Fruit fly (Drosophila melanogaster) whole organism, prepupa: ENCODE results near the gene Crz.
A peak's percentile ranks its signal among the peaks of the same experiment; 100 is the strongest.

Experiments
- CG10631 ChIP-seq: fragments of 200-800 bp; sonication (Bioruptor generic); optimal IDR thresholded peaks from 2 replicates; lab custom pipeline; 2016; ENCODE audit warnings: missing biosample characterization, missing genetic modification characterization
- CG10669 ChIP-seq: fragments of 200-800 bp; sonication (Bioruptor generic); optimal IDR thresholded peaks from 3 replicates; lab custom pipeline; 2018; ENCODE audit warnings: missing biosample characterization, mild to moderate bottlenecking, missing genetic modification characterization, moderate library complexity
- CG11294 ChIP-seq: fragments of 200-800 bp; sonication (Bioruptor generic); IDR thresholded peaks from 2 replicates; pipeline ENCODE4 v1.3.6; 2022; ENCODE audit warnings: missing biosample characterization, missing genetic modification characterization
- CG11762 ChIP-seq: fragments of 200-800 bp; sonication (Bioruptor generic); optimal IDR thresholded peaks from 3 replicates; lab custom pipeline; 2016; ENCODE audit warnings: missing biosample characterization, missing genetic modification characterization; ENCODE audit not compliant: insufficient read depth
- CG15336 ChIP-seq: fragments of 200-800 bp; sonication (Bioruptor generic); IDR thresholded peaks from 2 replicates; pipeline ENCODE4 v1.3.6; 2022; ENCODE audit warnings: missing biosample characterization, missing genetic modification characterization
- CG1621 ChIP-seq: fragments of 200-800 bp; sonication (Bioruptor generic); optimal IDR thresholded peaks from 3 replicates; lab custom pipeline; 2018; ENCODE audit warnings: missing biosample characterization, mild to moderate bottlenecking, missing genetic modification characterization
- CG16779 ChIP-seq: fragments of 200-800 bp; sonication (Bioruptor generic); optimal IDR thresholded peaks from 3 replicates; lab custom pipeline; 2017; ENCODE audit warnings: missing biosample characterization, mild to moderate bottlenecking, missing genetic modification characterization
- CG3032 ChIP-seq: fragments of 200-800 bp; optimal IDR thresholded peaks from 2 replicates; lab custom pipeline; 2019; ENCODE audit warnings: missing biosample characterization, mild to moderate bottlenecking, missing genetic modification characterization, moderate library complexity
- CG32006 ChIP-seq: fragments of 200-800 bp; sonication (Bioruptor generic); optimal IDR thresholded peaks from 3 replicates; lab custom pipeline; 2017; ENCODE audit warnings: missing biosample characterization, mild to moderate bottlenecking, missing genetic modification characterization
- CG34406 ChIP-seq: fragments of 200-800 bp; sonication (Bioruptor generic); optimal IDR thresholded peaks from 3 replicates; lab custom pipeline; 2016; ENCODE audit warnings: missing biosample characterization, missing genetic modification characterization
- CG3919 ChIP-seq: fragments of 200-800 bp; sonication (Bioruptor generic); optimal IDR thresholded peaks from 3 replicates; lab custom pipeline; 2016; ENCODE audit warnings: missing biosample characterization, missing genetic modification characterization
- CG4318 ChIP-seq: fragments of 200-800 bp; sonication (Bioruptor generic); optimal IDR thresholded peaks from 3 replicates; lab custom pipeline; 2017; ENCODE audit warnings: missing biosample characterization, mild to moderate bottlenecking, missing genetic modification characterization
- CG6163 ChIP-seq: fragments of 200-800 bp; sonication (Bioruptor generic); IDR thresholded peaks from 3 replicates; pipeline ENCODE4 v1.3.6; 2022; ENCODE audit warnings: missing biosample characterization, missing genetic modification characterization
- CG6276 ChIP-seq: fragments of 200-800 bp; sonication (Bioruptor generic); optimal IDR thresholded peaks from 2 replicates; lab custom pipeline; 2017; ENCODE audit warnings: missing biosample characterization, mild to moderate bottlenecking, missing genetic modification characterization
- CG6792 ChIP-seq: fragments of 200-800 bp; sonication (Bioruptor generic); optimal IDR thresholded peaks from 3 replicates; lab custom pipeline; 2016; ENCODE audit warnings: missing biosample characterization, missing genetic modification characterization
- CG6808 ChIP-seq: fragments of 200-800 bp; sonication (Bioruptor generic); optimal IDR thresholded peaks from 3 replicates; lab custom pipeline; 2017; ENCODE audit warnings: missing biosample characterization, missing genetic modification characterization, mild to moderate bottlenecking, moderate library complexity, missing genetic modification reagents
- CG6854 ChIP-seq: fragments of 200-800 bp; sonication (Bioruptor generic); optimal IDR thresholded peaks from 2 replicates; lab custom pipeline; 2017; ENCODE audit warnings: missing biosample characterization, mild to moderate bottlenecking, missing genetic modification characterization
- CG7368 ChIP-seq: fragments of 200-800 bp; sonication (Bioruptor generic); optimal IDR thresholded peaks from 3 replicates; lab custom pipeline; 2016; ENCODE audit warnings: missing biosample characterization, missing genetic modification characterization
- CG8119 ChIP-seq: fragments of 200-800 bp; sonication (Bioruptor generic); IDR thresholded peaks from 3 replicates; pipeline ENCODE4 v1.3.6; 2022; ENCODE audit warnings: missing biosample characterization, missing genetic modification characterization
- CG8632 ChIP-seq: fragments of 200-800 bp; sonication (Bioruptor generic); optimal IDR thresholded peaks from 3 replicates; lab custom pipeline; 2016; ENCODE audit warnings: missing biosample characterization, missing genetic modification characterization
- Eip75B ChIP-seq: fragments of 200-800 bp; sonication (Bioruptor generic); optimal IDR thresholded peaks from 3 replicates; lab custom pipeline; 2016; ENCODE audit warnings: missing biosample characterization, missing genetic modification characterization
- Ets21C ChIP-seq: fragments of 200-800 bp; sonication (Bioruptor generic); optimal IDR thresholded peaks from 3 replicates; lab custom pipeline; 2016; ENCODE audit warnings: missing biosample characterization, missing genetic modification characterization
- Gug ChIP-seq: fragments of 200-800 bp; sonication (Bioruptor generic); IDR thresholded peaks from 2 replicates; pipeline ENCODE4 v1.3.6; 2022; ENCODE audit warnings: missing biosample characterization, missing genetic modification characterization
- Hr39 ChIP-seq: fragments of 200-800 bp; sonication (Bioruptor generic); optimal IDR thresholded peaks from 2 replicates; lab custom pipeline; 2016; ENCODE audit warnings: missing biosample characterization, missing genetic modification characterization
- Lpt ChIP-seq: fragments of 200-800 bp; sonication (Bioruptor generic); optimal IDR thresholded peaks from 3 replicates; lab custom pipeline; 2016; ENCODE audit warnings: missing biosample characterization, missing genetic modification characterization
- Met ChIP-seq: fragments of 200-800 bp; sonication (Bioruptor generic); optimal IDR thresholded peaks from 3 replicates; lab custom pipeline; 2016; ENCODE audit warnings: missing biosample characterization, missing genetic modification characterization
- OdsH ChIP-seq: fragments of 200-800 bp; sonication (Bioruptor generic); optimal IDR thresholded peaks from 3 replicates; lab custom pipeline; 2016; ENCODE audit warnings: missing biosample characterization, missing genetic modification characterization
- Sox102F ChIP-seq: fragments of 200-800 bp; sonication (Bioruptor generic); optimal IDR thresholded peaks from 2 replicates; lab custom pipeline; 2016; ENCODE audit warnings: missing biosample characterization, mild to moderate bottlenecking, missing genetic modification characterization
- Sox14 ChIP-seq: fragments of 200-800 bp; sonication (Bioruptor generic); optimal IDR thresholded peaks from 3 replicates; lab custom pipeline; 2016; ENCODE audit warnings: missing biosample characterization, missing genetic modification characterization
- achi ChIP-seq: fragments of 200-800 bp; sonication (Bioruptor generic); optimal IDR thresholded peaks from 3 replicates; lab custom pipeline; 2016; ENCODE audit warnings: missing biosample characterization, missing genetic modification characterization
- acj6 ChIP-seq: fragments of 200-800 bp; sonication (Bioruptor generic); optimal IDR thresholded peaks from 3 replicates; lab custom pipeline; 2016; ENCODE audit warnings: missing biosample characterization, missing genetic modification characterization
- cyc ChIP-seq: fragments of 200-800 bp; sonication (Bioruptor generic); optimal IDR thresholded peaks from 3 replicates; lab custom pipeline; 2016; ENCODE audit warnings: missing biosample characterization, missing genetic modification characterization
- dsx ChIP-seq: fragments of 200-800 bp; optimal IDR thresholded peaks from 3 replicates; lab custom pipeline; 2019; ENCODE audit warnings: missing biosample characterization, mild to moderate bottlenecking, missing genetic modification characterization, moderate library complexity; ENCODE audit not compliant: poor library complexity, severe bottlenecking
- eg ChIP-seq: fragments of 200-800 bp; sonication (Bioruptor generic); IDR thresholded peaks from 3 replicates; pipeline ENCODE4 v1.3.6; 2022; ENCODE audit warnings: missing biosample characterization, missing genetic modification characterization
- fd59A ChIP-seq: fragments of 200-800 bp; sonication (Bioruptor generic); optimal IDR thresholded peaks from 2 replicates; lab custom pipeline; 2017; ENCODE audit warnings: missing biosample characterization, mild to moderate bottlenecking, missing genetic modification characterization, missing genetic modification reagents
- fkh ChIP-seq: fragments of 200-800 bp; sonication (Bioruptor generic); optimal IDR thresholded peaks from 3 replicates; lab custom pipeline; 2017; ENCODE audit warnings: missing biosample characterization, mild to moderate bottlenecking, missing genetic modification characterization, moderate library complexity
- lz ChIP-seq: fragments of 200-800 bp; sonication (Bioruptor generic); optimal IDR thresholded peaks from 3 replicates; lab custom pipeline; 2016; ENCODE audit warnings: missing biosample characterization, missing genetic modification characterization
- salr ChIP-seq, 2 experiments: fragments of 200-800 bp; sonication (Bioruptor generic); optimal IDR thresholded peaks; 3 replicates each; lab custom pipeline; 2016 to 2018; ENCODE audit warnings: missing biosample characterization in 2 of 2, missing genetic modification characterization in 2 of 2, mild to moderate bottlenecking in 1 of 2
- spab ChIP-seq: fragments of 200-800 bp; sonication (Bioruptor generic); optimal IDR thresholded peaks from 2 replicates; lab custom pipeline; 2017; ENCODE audit warnings: missing biosample characterization, mild to moderate bottlenecking, missing genetic modification characterization, missing genetic modification reagents
- ss ChIP-seq, 2 experiments: fragments of 200-800 bp; sonication (Bioruptor generic); optimal IDR thresholded peaks; 2 replicates in 1 of 2; 3 replicates in 1 of 2; lab custom pipeline; 2017 to 2018; ENCODE audit warnings: mild to moderate bottlenecking in 2 of 2, missing biosample characterization in 2 of 2, missing genetic modification characterization in 2 of 2, moderate library complexity in 1 of 2
- svp ChIP-seq: fragments of 200-800 bp; sonication (Bioruptor generic); peaks from one replicate; lab custom pipeline; 2016; ENCODE audit warnings: missing biosample characterization, missing genetic modification characterization
- topi ChIP-seq: fragments of 200-800 bp; sonication (Bioruptor generic); optimal IDR thresholded peaks from 3 replicates; lab custom pipeline; 2016; ENCODE audit warnings: missing biosample characterization, missing genetic modification characterization
- vri ChIP-seq: fragments of 200-800 bp; sonication (Bioruptor generic); optimal IDR thresholded peaks from 3 replicates; lab custom pipeline; 2016; ENCODE audit warnings: missing biosample characterization, mild to moderate bottlenecking, missing genetic modification characterization

Crz gene

DNA sequence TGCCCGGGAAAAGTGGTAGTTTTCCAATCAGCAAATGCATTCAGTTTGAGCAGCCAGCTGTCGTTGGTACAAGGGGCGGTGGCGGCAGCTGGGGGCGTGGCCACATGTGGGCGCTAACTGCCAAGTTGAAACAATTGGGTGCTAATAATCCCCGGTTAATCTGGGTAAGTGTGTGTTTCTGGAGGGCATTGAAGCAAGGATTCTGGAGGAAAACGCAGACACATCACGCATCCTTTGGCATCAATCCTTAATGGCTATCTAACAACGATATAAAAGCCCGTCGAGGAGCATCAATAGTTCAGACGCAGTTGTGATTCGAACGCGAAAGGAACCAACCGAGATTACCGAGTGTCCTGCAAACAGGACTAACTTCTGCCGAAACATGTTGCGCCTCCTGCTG is at the start of gene Crz:
Crz (plus strand) TSS at position 301 of the 400 bp plus-strand sequence.
- no peak for TF ChIP-seq CG8632
- no peak for TF ChIP-seq CG4318
- no peak for TF ChIP-seq Met
- TF ChIP-seq CG11762 (GFP tag; lab: Kevin White, UChicago): no peak
- TF ChIP-seq Sox102F (GFP tag; lab: Kevin White, UChicago): no peak
- no peak for TF ChIP-seq CG15336 (GFP tag; lab: Robert Waterston, UW)

DNA sequence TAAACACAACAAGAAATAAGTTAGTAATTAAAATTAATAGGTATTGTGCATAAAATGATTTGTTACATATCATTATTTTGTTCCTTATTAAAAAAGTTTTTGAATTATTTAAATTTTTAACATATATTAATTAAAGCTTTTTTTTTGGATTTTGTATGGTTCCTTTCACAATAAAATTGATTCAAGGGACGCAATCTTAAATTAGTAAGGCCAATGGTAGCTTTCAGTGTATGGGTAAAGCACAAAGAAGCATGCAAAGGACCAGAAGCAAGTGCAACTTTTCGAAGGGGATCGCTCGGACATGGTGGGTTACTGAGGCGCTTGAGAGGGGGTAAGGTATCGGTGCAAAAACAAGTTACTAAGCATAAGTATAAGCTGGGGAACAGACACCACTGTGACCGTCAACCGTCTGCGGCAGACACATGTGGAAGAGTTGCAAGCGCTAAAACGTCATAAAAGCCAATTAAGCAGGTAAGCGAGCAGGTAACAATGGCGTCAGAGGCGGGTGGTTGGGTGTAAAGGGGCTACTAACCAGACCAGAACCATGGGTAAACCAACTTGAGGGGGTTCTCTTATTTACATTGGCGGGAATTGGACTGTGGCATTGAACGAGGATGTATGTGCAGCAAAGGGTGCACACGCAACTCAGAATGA is 39.0 kb upstream of the Crz start:
- TF ChIP-seq CG6792 (GFP tag; lab: Kevin White, UChicago) (peak; percentile 24), CG1621 (tag; lab: Kevin White, UChicago) (no peak), CG6276 (GFP tag; lab: Kevin White, UChicago) (no peak), Ets21C (GFP tag; lab: Kevin White, UChicago) (no peak), spab (no peak), CG6808 (peak; percentile 34), CG10631 (GFP tag; lab: Kevin White, UChicago) (peak; percentile 69), fd59A (peak; percentile 20), CG3919 (no peak), CG34406 (GFP tag; lab: Kevin White, UChicago) (peak; percentile 53), vri (GFP tag; lab: Kevin White, UChicago) (no peak), cyc (GFP tag; lab: Kevin White, UChicago) (no peak), Sox102F (GFP tag; lab: Kevin White, UChicago) (peak; percentile 23), svp (peak; percentile 74), CG10669 (GFP tag; lab: Kevin White, UChicago) (no peak), CG32006 (no peak), CG15336 (GFP tag; lab: Robert Waterston, UW) (no peak), ss (GFP tag; optimal IDR thresholded peaks at IDR 0.05; lab: Kevin White, UChicago) (peak in 1 of 2 experiments; percentile 89), salr (GFP tag; optimal IDR thresholded peaks at IDR 0.05; lab: Kevin White, UChicago) (no peak), Hr39 (GFP tag; lab: Kevin White, UChicago) (no peak), dsx (GFP tag; lab: Kevin White, UChicago) (peak; percentile 70), CG6163 (GFP tag; lab: Robert Waterston, UW) (peak; percentile 7; the same call in 1 of the 3 replicates)

DNA sequence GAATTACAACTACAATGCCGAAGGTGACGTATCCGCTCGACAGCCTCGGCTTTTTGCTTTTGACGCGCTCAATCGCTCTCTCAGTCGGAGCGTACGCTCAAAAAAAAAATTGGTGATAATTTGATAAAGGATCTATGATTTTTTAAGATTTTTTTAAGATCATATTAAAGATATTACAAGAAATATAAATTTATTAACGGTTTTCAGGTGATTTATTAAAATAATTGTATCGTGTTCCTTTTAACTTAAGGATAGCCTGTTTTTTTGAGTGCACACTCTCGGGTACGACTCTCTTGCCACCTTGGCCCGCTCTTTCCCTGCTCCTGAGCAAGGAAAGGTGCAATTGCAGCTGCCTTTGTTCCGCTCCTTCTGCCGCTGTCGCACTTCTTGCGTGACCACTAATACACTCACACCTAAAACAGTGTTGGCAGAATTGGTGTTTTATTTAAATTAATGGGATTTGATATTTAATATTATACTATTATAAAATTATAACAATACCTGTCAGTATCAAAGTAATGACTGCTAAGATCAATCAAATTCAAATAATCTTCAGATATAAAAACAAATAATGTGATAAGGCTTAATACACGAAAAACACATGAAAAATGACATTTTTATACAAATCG is 36.6 kb upstream of the Crz start:
- TF ChIP-seq CG6854 (peak; percentile 94), Gug (GFP tag; lab: Robert Waterston, UW) (peak; percentile 96), ss (GFP tag; optimal IDR thresholded peaks at IDR 0.05; lab: Kevin White, UChicago) (peak; percentile 98), Sox14 (peak; percentile 89), Sox102F (GFP tag; lab: Kevin White, UChicago) (peak; percentile 95), CG11294 (peak; percentile 93), CG10669 (GFP tag; lab: Kevin White, UChicago) (peak; percentile 97), CG15336 (GFP tag; lab: Robert Waterston, UW) (peak; percentile 99), acj6 (GFP tag; lab: Kevin White, UChicago) (peak; percentile 96), topi (peak; percentile 93), eg (GFP tag; lab: Robert Waterston, UW) (peak; percentile 98), CG11762 (GFP tag; lab: Kevin White, UChicago) (peak; percentile 92), Eip75B (peak; percentile 95), CG16779 (peak; percentile 93), CG6276 (GFP tag; lab: Kevin White, UChicago) (peak; percentile 94), CG8119 (peak; percentile 99), CG32006 (peak; percentile 97), CG6808 (peak; percentile 98), CG7368 (GFP tag; lab: Kevin White, UChicago) (peak; percentile 94), OdsH (peak; percentile 97), lz (GFP tag; lab: Kevin White, UChicago) (peak; percentile 89), CG3032 (tag; lab: Kevin White, UChicago) (peak; percentile 98), fkh (no peak), CG4318 (peak; percentile 88), fd59A (peak; percentile 97), achi (GFP tag; lab: Kevin White, UChicago) (peak; percentile 97), CG10631 (GFP tag; lab: Kevin White, UChicago) (peak; percentile 97), salr (GFP tag; optimal IDR thresholded peaks at IDR 0.05; lab: Kevin White, UChicago) (peak; percentile 91 to 92), CG8632 (peak; percentile 97), svp (peak; percentile 95), CG1621 (tag; lab: Kevin White, UChicago) (peak; percentile 92), Lpt (GFP tag; lab: Kevin White, UChicago) (peak; percentile 94)
